Worm (Caenorhabditis elegans) whole organism, L2 larva: ENCODE data around the gene daam-1.

Source experiments
- aly-2 ChIP-seq: fragments of 150-350 bp; optimal IDR thresholded peaks from 2 replicates; lab custom pipeline; 2014; ENCODE audit warnings: missing biosample characterization, missing genetic modification characterization
- ceh-16 ChIP-seq: fragments of 150-350 bp; optimal IDR thresholded peaks from 2 replicates; lab custom pipeline; 2014; ENCODE audit warnings: missing biosample characterization, missing genetic modification characterization
- ceh-82 ChIP-seq: fragments of 150-350 bp; optimal IDR thresholded peaks from 2 replicates; lab custom pipeline; 2014; ENCODE audit warnings: missing biosample characterization, missing genetic modification characterization
- dmd-4 ChIP-seq: sonication (generic microtip); optimal IDR thresholded peaks from 2 replicates; lab custom pipeline; 2017; ENCODE audit warnings: missing biosample characterization, missing genetic modification characterization
- elt-3 ChIP-seq: sonication (generic microtip); optimal IDR thresholded peaks from 2 replicates; lab custom pipeline; 2017; ENCODE audit warnings: missing biosample characterization, missing genetic modification characterization
- lin-11 ChIP-seq: fragments of 150-350 bp; sonication (generic microtip); optimal IDR thresholded peaks from 2 replicates; lab custom pipeline; 2014; ENCODE audit warnings: missing biosample characterization, missing genetic modification characterization, inconsistent platforms, mixed read lengths
- nhr-6 ChIP-seq: fragments of 150-350 bp; optimal IDR thresholded peaks from 2 replicates; lab custom pipeline; 2014; ENCODE audit warnings: missing biosample characterization, missing genetic modification characterization
- skn-1 ChIP-seq: sonication (generic microtip); optimal IDR thresholded peaks from 2 replicates; lab custom pipeline; 2017; ENCODE audit warnings: missing biosample characterization, missing genetic modification characterization
- unc-62 ChIP-seq: fragments of 150-350 bp; optimal IDR thresholded peaks from 2 replicates; lab custom pipeline; 2014; ENCODE audit warnings: missing biosample characterization, missing genetic modification reagents, missing genetic modification characterization
- ztf-11 ChIP-seq: sonication (generic microtip); optimal IDR thresholded peaks from 2 replicates; lab custom pipeline; 2017; ENCODE audit warnings: missing biosample characterization, missing genetic modification characterization
- ztf-4 ChIP-seq: fragments of 150-350 bp; optimal IDR thresholded peaks from 2 replicates; lab custom pipeline; 2014; ENCODE audit warnings: missing biosample characterization, missing genetic modification characterization

DNA sequence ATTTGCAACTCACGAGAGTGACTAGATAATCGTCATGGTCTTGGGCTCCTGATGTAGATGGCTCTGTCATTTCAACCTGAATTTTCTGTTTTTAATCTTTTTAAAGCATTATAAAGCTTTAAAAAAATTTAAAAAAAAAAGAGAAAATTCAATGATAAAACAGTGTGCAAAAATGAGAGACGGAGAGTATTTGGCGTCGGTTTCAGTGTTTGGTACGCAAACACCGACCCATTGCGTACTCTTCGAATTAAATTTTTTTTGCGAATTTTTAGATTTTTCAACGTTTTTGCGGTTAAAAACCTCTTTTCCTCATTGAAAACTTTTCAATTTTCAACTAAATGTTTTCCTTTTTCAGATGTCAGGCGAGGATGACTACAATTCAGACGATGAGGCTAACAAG, 44.2 kb upstream of the daam-1 start, which contains the start of the genes W03F9.2 and sftb-2:
- TF ChIP-seq aly-2 (tag; lab: Kevin White, UChicago) (no peak), ceh-82 (tag; lab: Kevin White, UChicago) (no peak), dmd-4 (tag; lab: Kevin White, UChicago) (no peak), elt-3 (tag; lab: Kevin White, UChicago) (no peak), ztf-4 (tag; lab: Kevin White, UChicago) (no peak), unc-62 (GFP tag; lab: Kevin White, UChicago) (no peak), nhr-6 (tag; lab: Kevin White, UChicago) (no peak), ztf-11 (tag; lab: Kevin White, UChicago) (no peak), lin-11 (tag; lab: Kevin White, UChicago) (no peak), skn-1 (no peak), ceh-16 (tag; lab: Kevin White, UChicago) (no peak)
